Comparison of ENCODE assay signal across 1 worm cellular context in the genomic region with DNA sequence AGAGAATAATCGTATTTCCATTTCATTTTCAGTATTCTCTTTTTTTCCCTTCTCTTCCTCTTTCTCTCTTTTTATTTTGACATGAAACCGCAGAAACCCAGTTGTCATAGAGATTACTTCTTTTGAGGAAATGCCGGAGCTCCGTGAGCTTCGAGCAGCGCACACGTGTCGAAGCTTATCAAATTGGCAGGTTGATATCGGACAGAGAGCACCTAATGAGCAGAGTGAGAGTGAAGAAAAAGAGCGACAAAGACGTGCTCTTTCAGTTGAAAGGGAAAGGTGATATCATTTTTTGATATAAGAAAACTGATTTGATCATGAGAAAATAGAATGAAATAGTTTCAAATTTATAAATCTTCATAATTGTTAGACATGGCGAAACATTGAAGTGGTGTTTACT.
TF ChIP-seq lines count a peak whose summit lies in the region.

A gene (plus strand): TSS at position 131 of the 400 bp plus-strand sequence.

TF ChIP-seq in whole organism, L1 larva, 84 proteins besides CTCF, POLR2A, EP300 and RAD21 (continued from another document):
- TF ChIP-seq efl-1 (optimal IDR thresholded peaks at IDR 0.05; lab: Kevin White, UChicago) (no peak), efl-1 (GFP tag; optimal IDR thresholded peaks at IDR 0.05 in 1 of 2; lab: Kevin White, UChicago) (peak in 1 of 2 experiments; percentile 88), sup-37 (GFP tag; optimal IDR thresholded peaks at IDR 0.05; lab: Kevin White, UChicago) (no peak), fos-1 (tag; optimal IDR thresholded peaks at IDR 0.05; lab: Kevin White, UChicago) (no peak), rnt-1 (tag; optimal IDR thresholded peaks at IDR 0.05; lab: Kevin White, UChicago) (no peak), fkh-8 (tag; optimal IDR thresholded peaks at IDR 0.05; lab: Kevin White, UChicago) (peak; percentile 89)
